Worm (Caenorhabditis elegans): ENCODE data around the gene C06C3.10.

C06C3.10 gene

ce11 chrII:9378174-9378573, 1.1 kb upstream of the C06C3.10 start:
- TF ChIP-seq ztf-23 (GFP tag; IDR thresholded peaks at IDR 0.05): no peak
- TF ChIP-seq flt-1 (GFP tag; IDR thresholded peaks at IDR 0.05): no peak
- TF ChIP-seq med-1 (GFP tag; optimal IDR thresholded peaks at IDR 0.05; ENCODE audit: insufficient read depth): no peak
- no peak for TF ChIP-seq T22C8.4 (GFP tag; IDR thresholded peaks at IDR 0.05)
- TF ChIP-seq klf-2 (GFP tag; conservative IDR thresholded peaks at IDR 0.05): no peak
- TF ChIP-seq tab-1 (GFP tag; IDR thresholded peaks at IDR 0.05): no peak
- no peak for TF ChIP-seq ref-1 (GFP tag; conservative IDR thresholded peaks at IDR 0.05)

- TF ChIP-seq ref-1 (GFP tag; conservative IDR thresholded peaks at IDR 0.05): no peak
- no peak for TF ChIP-seq cog-1 (tag; optimal IDR thresholded peaks at IDR 0.05)
- TF ChIP-seq T22C8.4 (GFP tag; IDR thresholded peaks at IDR 0.05): no peak
- TF ChIP-seq tab-1 (GFP tag; IDR thresholded peaks at IDR 0.05): no peak
- TF ChIP-seq med-1 (GFP tag; optimal IDR thresholded peaks at IDR 0.05; ENCODE audit: insufficient read depth): no peak
- TF ChIP-seq klf-2 (GFP tag; conservative IDR thresholded peaks at IDR 0.05): no peak
- no peak for TF ChIP-seq ztf-29 (GFP tag; IDR thresholded peaks at IDR 0.05)
Measured at ce11 chrII:9374807-9375206, 2.3 kb downstream of the C06C3.10 start, which contains the start of gene C06C3.12. Gene C06C3.12, plus strand, starts transcription at chrII:9375107.

DNA sequence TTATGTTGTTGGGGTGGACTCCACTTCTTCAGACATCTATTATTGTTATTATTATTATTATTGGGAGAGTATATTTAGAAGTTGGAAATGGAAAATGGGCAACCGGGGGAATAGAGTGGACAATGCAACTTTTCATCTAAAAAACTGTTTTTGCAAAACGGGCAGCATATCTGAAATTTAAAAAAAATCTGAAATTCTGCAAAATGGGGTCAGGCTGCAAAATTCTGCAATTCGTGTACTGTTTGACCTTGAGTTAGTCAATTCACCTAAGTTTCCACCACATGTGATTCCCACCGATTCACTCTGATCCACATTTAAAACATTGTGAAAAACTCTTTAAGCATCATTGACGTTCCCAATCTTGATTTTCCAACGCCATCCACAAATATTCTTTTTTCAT, 4.1 kb downstream of the C06C3.10 start, which contains the start of gene C06C3.4:
TSS of gene C06C3.4 (plus strand) at position 301 of the 400 bp plus-strand sequence.
- no peak for TF ChIP-seq T22C8.4 (GFP tag; IDR thresholded peaks at IDR 0.05)
- TF ChIP-seq med-1 (GFP tag; optimal IDR thresholded peaks at IDR 0.05; ENCODE audit: insufficient read depth): no peak
- TF ChIP-seq ztf-29 (GFP tag; IDR thresholded peaks at IDR 0.05): no peak
- TF ChIP-seq klf-2 (GFP tag; conservative IDR thresholded peaks at IDR 0.05): no peak
- no peak for TF ChIP-seq tab-1 (GFP tag; IDR thresholded peaks at IDR 0.05)
- no peak for TF ChIP-seq flt-1 (GFP tag; IDR thresholded peaks at IDR 0.05)
- TF ChIP-seq ref-1 (GFP tag; conservative IDR thresholded peaks at IDR 0.05): no peak
- no peak for TF ChIP-seq ztf-23 (GFP tag; IDR thresholded peaks at IDR 0.05)
- no peak for TF ChIP-seq cog-1 (tag; optimal IDR thresholded peaks at IDR 0.05)

ce11 chrII:9372393-9372792, 4.7 kb downstream of the C06C3.10 start, which contains the start of gene C06C3.3:
Gene C06C3.3, minus strand, starts transcription at chrII:9372493.
- TF ChIP-seq flt-1 (GFP tag; IDR thresholded peaks at IDR 0.05) (no peak), med-1 (GFP tag; optimal IDR thresholded peaks at IDR 0.05; ENCODE audit: insufficient read depth) (no peak), cog-1 (tag; optimal IDR thresholded peaks at IDR 0.05) (no peak), ztf-23 (GFP tag; IDR thresholded peaks at IDR 0.05) (no peak), ztf-29 (GFP tag; IDR thresholded peaks at IDR 0.05) (no peak), ref-1 (GFP tag; conservative IDR thresholded peaks at IDR 0.05) (no peak)

ce11 chrII:9369394-9369793, 7.7 kb downstream of the C06C3.10 start:
- TF ChIP-seq T22C8.4 (GFP tag; IDR thresholded peaks at IDR 0.05) (0 out of 2 replicates have a peak, but pooled peaks have one; percentile 6), flt-1 (GFP tag; IDR thresholded peaks at IDR 0.05) (no peak)

- TF ChIP-seq ref-1 (GFP tag; conservative IDR thresholded peaks at IDR 0.05): no peak
- TF ChIP-seq T22C8.4 (GFP tag; IDR thresholded peaks at IDR 0.05): no peak
- no peak for TF ChIP-seq klf-2 (GFP tag; conservative IDR thresholded peaks at IDR 0.05)
- no peak for TF ChIP-seq tab-1 (GFP tag; IDR thresholded peaks at IDR 0.05)
Measured at ce11 chrII:9362249-9362648, 14.8 kb downstream of the C06C3.10 start.

DNA sequence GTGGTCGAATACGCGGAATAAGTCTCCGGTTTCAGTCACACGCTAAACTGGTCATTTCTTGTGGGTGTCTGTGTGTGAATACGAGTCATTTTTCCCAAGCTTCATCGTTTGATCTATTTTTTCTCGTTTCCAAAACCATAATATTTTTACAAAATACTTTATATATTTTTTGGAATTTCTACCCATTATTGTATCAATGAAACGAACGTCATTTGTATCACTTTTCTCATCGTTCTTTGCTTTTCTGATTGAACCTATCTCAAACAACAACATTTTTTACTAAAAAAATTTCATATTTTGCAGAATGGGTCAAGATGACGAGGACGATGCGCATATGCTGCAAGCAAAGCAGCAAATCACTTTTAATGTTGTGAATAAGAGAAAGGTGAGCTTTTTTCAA, 18.8 kb downstream of the C06C3.10 start, which contains the start of gene mel-11:
TSS of gene mel-11 (plus strand) at position 301 of the 400 bp plus-strand sequence.
- TF ChIP-seq tab-1 (GFP tag; IDR thresholded peaks at IDR 0.05) (no peak), ztf-23 (GFP tag; IDR thresholded peaks at IDR 0.05) (no peak), flt-1 (GFP tag; IDR thresholded peaks at IDR 0.05) (no peak), ref-1 (GFP tag; conservative IDR thresholded peaks at IDR 0.05) (no peak), T22C8.4 (GFP tag; IDR thresholded peaks at IDR 0.05) (no peak), med-1 (GFP tag; optimal IDR thresholded peaks at IDR 0.05; ENCODE audit: insufficient read depth) (no peak), cog-1 (tag; optimal IDR thresholded peaks at IDR 0.05) (no peak), klf-2 (GFP tag; conservative IDR thresholded peaks at IDR 0.05) (no peak), ztf-29 (GFP tag; IDR thresholded peaks at IDR 0.05) (no peak)

DNA sequence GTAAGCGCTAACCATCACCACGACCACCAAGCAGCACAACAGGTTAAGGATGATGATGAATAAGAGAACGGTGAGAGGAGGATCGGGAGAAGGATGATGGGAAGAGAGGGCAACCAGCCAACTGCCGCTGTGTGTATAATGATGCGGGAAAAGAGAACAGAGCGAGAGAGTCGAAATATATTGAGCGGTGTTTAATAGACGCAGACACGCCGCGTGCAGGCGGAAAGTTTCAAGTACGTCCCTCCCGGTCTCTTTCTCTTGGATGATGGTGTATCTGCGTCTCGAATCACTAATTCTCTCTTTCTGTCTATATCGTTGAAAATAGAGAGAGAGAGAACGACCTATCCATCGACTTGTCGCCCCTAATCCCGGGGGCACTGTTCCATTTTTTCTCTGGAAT, 20.3 kb downstream of the C06C3.10 start:
- TF ChIP-seq flt-1 (GFP tag; IDR thresholded peaks at IDR 0.05) (no peak), tab-1 (GFP tag; IDR thresholded peaks at IDR 0.05) (no peak), T22C8.4 (GFP tag; IDR thresholded peaks at IDR 0.05) (no peak), cog-1 (tag; optimal IDR thresholded peaks at IDR 0.05) (peak; percentile 27)

- no peak for TF ChIP-seq ref-1 (GFP tag; conservative IDR thresholded peaks at IDR 0.05)
- no peak for TF ChIP-seq tab-1 (GFP tag; IDR thresholded peaks at IDR 0.05)
- no peak for TF ChIP-seq ztf-29 (GFP tag; IDR thresholded peaks at IDR 0.05)
- TF ChIP-seq klf-2 (GFP tag; conservative IDR thresholded peaks at IDR 0.05): no peak
- no peak for TF ChIP-seq cog-1 (tag; optimal IDR thresholded peaks at IDR 0.05)
- no peak for TF ChIP-seq flt-1 (GFP tag; IDR thresholded peaks at IDR 0.05)
- TF ChIP-seq med-1 (GFP tag; optimal IDR thresholded peaks at IDR 0.05; ENCODE audit: insufficient read depth): no peak
- no peak for TF ChIP-seq T22C8.4 (GFP tag; IDR thresholded peaks at IDR 0.05)
- no peak for TF ChIP-seq ztf-23 (GFP tag; IDR thresholded peaks at IDR 0.05)
Measured at ce11 chrII:9352669-9353068, 24.4 kb downstream of the C06C3.10 start, which contains the start of the genes sdhb-1 and cup-15. Gene sdhb-1, minus strand, starts transcription at chrII:9352731. Gene cup-15, plus strand, starts transcription at chrII:9353000.

DNA sequence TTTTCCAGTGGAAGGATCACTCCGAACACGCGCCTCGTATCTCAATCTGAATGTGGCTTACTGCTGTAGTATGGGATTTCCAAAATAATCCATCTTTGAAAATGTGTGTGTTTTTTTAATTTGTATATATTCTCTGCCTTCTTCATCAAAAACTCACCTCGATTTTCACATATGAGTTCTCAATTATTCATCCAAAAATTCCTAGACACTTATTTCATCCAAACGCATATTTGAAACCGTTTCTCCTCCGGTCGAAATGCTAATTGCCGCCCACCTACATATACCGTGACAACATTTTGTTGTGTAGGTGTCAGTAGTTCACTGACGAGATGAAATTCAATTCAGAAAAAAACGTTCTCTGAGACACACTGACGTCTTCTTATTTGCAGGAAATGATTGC, 29.6 kb downstream of the C06C3.10 start:
- TF ChIP-seq klf-2 (GFP tag; conservative IDR thresholded peaks at IDR 0.05) (no peak), tab-1 (GFP tag; IDR thresholded peaks at IDR 0.05) (no peak), cog-1 (tag; optimal IDR thresholded peaks at IDR 0.05) (no peak), med-1 (GFP tag; optimal IDR thresholded peaks at IDR 0.05; ENCODE audit: insufficient read depth) (no peak), flt-1 (GFP tag; IDR thresholded peaks at IDR 0.05) (no peak), T22C8.4 (GFP tag; IDR thresholded peaks at IDR 0.05) (no peak), ztf-23 (GFP tag; IDR thresholded peaks at IDR 0.05) (no peak), ztf-29 (GFP tag; IDR thresholded peaks at IDR 0.05) (no peak)
